Fruit fly (Drosophila melanogaster) Kc167 (cell line): ENCODE measurements around the gene CG11695.

Experiments
- Myc ChIP-seq: fragments of >200 bp; optimal IDR thresholded peaks from 2 replicates; lab custom pipeline; 2017; ENCODE audit warnings: missing external identifiers
- Sin3A ChIP-seq: fragments of >200 bp; optimal IDR thresholded peaks from 2 replicates; lab custom pipeline; 2018; ENCODE audit warnings: missing external identifiers
- h ChIP-seq: fragments of >200 bp; optimal IDR thresholded peaks from 3 replicates; lab custom pipeline; 2018; ENCODE audit warnings: missing external identifiers
- insv ChIP-seq: fragments of >200 bp; optimal IDR thresholded peaks from 3 replicates; lab custom pipeline; 2018; ENCODE audit warnings: missing external identifiers
- psq ChIP-seq: fragments of >200 bp; optimal IDR thresholded peaks from 2 replicates; lab custom pipeline; 2017; ENCODE audit warnings: missing external identifiers
- ttk ChIP-seq: sonication (Bioruptor generic); optimal IDR thresholded peaks from 2 replicates; lab custom pipeline; 2017; ENCODE audit warnings: missing external identifiers

Gene CG11695

DNA sequence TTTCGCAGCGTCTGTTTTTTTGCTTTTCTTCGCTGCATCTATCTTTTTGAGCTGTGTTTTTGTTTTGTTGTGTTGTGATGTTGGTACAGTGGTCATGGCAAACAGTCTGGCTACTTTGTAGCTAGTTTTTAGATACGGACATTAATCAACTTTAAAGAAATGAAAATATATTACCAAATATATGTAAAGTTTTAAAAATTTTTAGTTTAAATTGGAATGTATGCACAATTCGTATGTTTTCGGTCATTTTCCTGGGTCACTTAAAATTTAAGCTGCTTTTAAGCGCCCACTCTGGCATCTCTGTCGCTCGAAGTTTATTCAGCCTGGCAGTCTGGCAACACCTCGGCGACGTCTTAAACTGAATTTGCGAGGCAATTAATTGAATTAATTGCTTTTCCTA, at the start of gene CG11695:
TSS of gene CG11695 (plus strand) at position 344 of the 400 bp plus-strand sequence.
- TF ChIP-seq insv (lab: Kevin White, UChicago), result no peak
- no peak for TF ChIP-seq Sin3A (lab: Kevin White, UChicago)
- no peak for TF ChIP-seq psq (lab: Kevin White, UChicago)
- no peak for TF ChIP-seq ttk (lab: Kevin White, UChicago)
- TF ChIP-seq h (lab: Kevin White, UChicago), result no peak
- TF ChIP-seq Myc (lab: Kevin White, UChicago), result no peak

DNA sequence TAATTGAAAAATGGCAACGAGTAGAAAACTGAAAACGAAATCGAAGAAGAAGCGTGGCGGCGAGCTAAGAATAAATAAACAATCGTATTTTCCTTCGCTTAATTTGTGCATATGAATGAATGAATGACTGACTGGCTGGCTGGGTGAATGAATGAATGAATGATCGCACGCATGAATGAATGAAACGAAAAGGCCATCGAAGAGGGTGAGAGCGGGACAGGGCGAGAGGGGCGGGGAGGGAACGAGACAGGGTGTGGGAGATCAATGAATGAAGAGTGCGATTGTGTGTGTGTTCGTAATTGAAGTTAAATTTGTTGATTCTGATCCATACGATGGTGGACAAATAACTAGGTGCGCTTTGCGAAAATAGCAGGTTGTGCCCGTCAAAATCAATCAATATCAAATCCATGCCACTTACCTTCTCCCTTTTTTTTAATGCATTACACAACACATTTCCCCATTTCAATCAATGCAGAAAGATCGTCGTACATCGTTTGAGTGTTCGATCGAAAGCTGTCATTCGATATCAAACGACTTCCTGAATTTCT, 49.5 kb upstream of the CG11695 start:
- TF ChIP-seq insv (lab: Kevin White, UChicago) (no peak), Sin3A (lab: Kevin White, UChicago) (no peak), h (lab: Kevin White, UChicago) (no peak), Myc (lab: Kevin White, UChicago) (no peak), ttk (lab: Kevin White, UChicago) (no peak), psq (lab: Kevin White, UChicago) (no peak)

DNA sequence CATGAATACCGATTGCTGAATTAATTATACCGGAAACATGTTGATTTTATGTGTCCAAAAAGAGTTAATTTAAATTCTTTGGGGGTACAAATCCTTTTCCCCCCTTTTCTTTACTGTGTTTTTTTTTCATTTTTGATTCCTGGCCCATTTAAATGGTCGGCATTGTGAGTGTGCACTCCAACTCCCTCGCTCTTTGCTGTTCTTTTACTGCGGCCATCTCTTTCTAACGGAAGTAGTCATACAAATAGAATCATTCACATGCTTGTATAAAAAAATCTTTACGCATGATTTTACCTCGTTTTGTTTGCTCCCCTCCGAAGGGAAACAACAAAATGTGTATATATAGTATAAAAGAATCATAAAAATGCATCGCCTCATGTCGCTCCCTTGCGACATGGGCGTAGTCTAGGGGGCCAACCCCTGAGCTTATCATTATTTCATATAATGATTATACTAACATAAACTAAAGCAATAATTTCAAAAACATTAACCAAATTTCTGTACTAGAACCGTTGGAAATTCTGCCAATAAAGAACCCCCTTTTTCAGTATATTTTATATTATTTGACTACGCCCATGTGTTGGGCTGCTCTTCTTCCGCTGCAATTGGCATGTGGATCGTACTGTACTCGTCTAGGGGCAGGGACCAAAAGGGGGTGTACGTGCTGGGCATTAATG, 48.5 kb upstream of the CG11695 start:
- TF ChIP-seq Myc (lab: Kevin White, UChicago), result no peak

DNA sequence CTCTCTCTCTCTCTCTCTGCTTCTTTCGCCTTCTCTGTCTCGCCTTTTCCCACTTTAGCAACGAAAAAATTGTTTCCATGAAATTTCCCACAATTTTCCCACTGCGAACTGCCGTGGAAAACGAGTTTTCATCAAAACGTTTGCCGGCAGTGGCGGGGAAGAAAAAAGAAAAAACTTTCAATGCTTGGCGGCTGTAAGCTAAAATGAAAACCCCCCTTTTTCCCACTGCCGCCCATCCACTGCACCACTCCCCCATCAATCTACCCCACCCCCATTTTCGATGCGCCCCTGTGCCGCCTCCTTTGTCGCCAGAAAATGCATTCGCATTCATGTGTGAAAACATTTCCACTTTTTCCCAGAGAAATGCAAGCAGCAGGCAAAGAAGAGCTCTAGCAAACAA, 45.4 kb upstream of the CG11695 start:
- no peak for TF ChIP-seq ttk (lab: Kevin White, UChicago)
- no peak for TF ChIP-seq insv (lab: Kevin White, UChicago)
- no peak for TF ChIP-seq Sin3A (lab: Kevin White, UChicago)
- no peak for TF ChIP-seq Myc (lab: Kevin White, UChicago)
- TF ChIP-seq h (lab: Kevin White, UChicago), result no peak
- TF ChIP-seq psq (lab: Kevin White, UChicago), result no peak

DNA sequence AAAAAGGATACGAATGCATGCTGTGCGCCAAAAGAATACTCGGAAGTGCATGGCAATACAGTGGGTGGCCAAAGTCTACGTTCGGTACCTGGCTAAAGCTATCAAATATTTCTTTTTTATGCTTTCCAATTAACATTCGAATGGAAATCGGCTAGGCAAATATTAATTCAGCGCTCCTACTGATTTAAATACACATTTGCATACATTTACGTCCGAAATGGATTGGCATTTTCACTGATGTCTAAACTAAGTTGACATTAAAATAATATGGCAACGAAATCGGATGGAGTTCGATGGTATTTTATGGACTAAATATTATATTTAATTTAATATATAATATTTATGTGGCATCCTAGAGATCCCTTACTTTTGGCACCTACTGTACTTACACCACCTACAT, 34.2 kb upstream of the CG11695 start:
- no peak for TF ChIP-seq Myc (lab: Kevin White, UChicago)
- no peak for TF ChIP-seq psq (lab: Kevin White, UChicago)
- no peak for TF ChIP-seq Sin3A (lab: Kevin White, UChicago)
- TF ChIP-seq h (lab: Kevin White, UChicago), result no peak
- no peak for TF ChIP-seq ttk (lab: Kevin White, UChicago)
- no peak for TF ChIP-seq insv (lab: Kevin White, UChicago)

DNA sequence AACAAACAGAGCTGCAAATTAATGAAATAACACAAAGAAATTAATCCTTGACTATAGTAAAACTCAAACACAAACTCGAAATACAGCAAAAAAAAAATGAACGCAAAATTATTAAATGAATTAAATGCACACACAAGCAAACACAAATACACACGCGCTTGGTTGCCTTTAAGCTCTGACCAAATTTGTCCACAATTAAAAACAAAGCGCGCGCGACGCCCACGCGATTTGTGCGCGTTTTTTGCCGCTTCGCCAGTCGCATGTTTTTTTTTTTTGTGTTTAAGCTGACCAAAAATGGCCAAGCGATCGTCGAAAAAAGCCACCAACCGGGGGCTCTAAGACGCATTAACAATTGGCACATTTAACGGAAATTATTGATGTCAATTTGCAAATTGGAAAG, 33.4 kb upstream of the CG11695 start:
- TF ChIP-seq insv (lab: Kevin White, UChicago) (no peak), Sin3A (lab: Kevin White, UChicago) (no peak), Myc (lab: Kevin White, UChicago) (no peak), h (lab: Kevin White, UChicago) (no peak), psq (lab: Kevin White, UChicago) (no peak), ttk (lab: Kevin White, UChicago) (no peak)

DNA sequence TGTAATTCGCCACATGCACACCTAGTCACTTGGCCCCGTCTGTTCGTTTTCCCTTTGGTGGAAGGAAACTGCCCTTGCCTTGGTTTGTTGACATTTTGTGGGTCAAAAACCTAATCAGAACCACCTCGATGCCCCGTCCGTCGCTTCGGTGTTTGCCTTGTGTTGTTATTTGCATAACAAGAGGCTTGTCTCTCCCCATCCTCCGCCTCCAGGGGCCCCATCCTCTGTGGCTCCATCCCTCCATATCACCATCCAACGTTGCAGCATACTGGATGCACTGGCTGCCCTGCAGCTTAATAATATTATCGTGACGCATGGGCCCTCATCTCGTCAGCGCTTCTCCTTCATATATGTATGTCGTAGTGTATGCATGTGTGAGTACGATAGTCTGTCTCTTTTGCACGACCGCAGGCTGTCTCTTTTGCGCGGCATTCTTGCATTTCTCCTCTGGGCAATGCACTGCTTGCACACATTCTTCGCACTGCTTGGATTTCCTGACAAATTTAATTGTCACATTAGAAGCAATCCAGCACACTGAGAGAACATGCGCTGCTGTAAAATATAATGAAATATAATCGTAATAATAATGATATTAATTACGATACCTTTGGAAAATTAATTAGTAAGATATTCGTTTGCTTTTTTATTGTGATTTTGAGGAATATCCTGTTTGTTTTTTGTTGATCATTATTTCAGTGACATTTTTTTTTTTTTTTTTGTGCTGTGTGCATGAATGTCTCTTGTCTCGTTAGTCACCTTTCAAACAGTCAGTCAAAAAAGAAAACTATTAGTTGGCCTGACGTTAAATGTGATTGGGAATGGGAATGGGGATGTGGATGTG, 32.4 kb upstream of the CG11695 start:
- no peak for TF ChIP-seq ttk (lab: Kevin White, UChicago)
- no peak for TF ChIP-seq h (lab: Kevin White, UChicago)
- TF ChIP-seq Myc (lab: Kevin White, UChicago), result no peak
- TF ChIP-seq Sin3A (lab: Kevin White, UChicago), result no peak
- TF ChIP-seq insv (lab: Kevin White, UChicago), result no peak
- TF ChIP-seq psq (lab: Kevin White, UChicago), result no peak

DNA sequence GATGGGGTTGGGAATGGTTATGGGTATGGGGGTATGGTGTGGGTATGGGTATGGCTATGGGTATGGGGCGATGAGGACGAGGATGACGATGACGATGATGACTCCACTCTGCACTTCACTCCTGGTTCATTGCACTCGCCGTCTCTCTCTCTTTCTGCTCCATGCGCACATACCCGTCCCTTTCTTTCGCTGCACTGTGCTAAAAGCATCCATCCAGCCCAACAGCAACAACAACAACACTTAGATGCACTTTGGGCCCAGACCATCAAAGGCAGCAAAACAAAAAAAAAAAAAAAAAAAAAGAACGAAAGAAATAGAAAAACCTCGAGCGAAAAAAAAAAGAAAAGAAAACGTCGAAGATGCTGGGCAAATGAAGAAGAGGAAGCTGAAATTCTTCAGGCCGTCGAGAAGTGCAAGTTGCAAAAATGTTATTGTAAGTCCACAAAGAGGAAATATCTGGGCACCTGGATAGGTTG, 31.7 kb upstream of the CG11695 start:
- TF ChIP-seq h (lab: Kevin White, UChicago), result no peak
- TF ChIP-seq insv (lab: Kevin White, UChicago), result no peak
- no peak for TF ChIP-seq psq (lab: Kevin White, UChicago)
- no peak for TF ChIP-seq ttk (lab: Kevin White, UChicago)
- no peak for TF ChIP-seq Sin3A (lab: Kevin White, UChicago)
- no peak for TF ChIP-seq Myc (lab: Kevin White, UChicago)

DNA sequence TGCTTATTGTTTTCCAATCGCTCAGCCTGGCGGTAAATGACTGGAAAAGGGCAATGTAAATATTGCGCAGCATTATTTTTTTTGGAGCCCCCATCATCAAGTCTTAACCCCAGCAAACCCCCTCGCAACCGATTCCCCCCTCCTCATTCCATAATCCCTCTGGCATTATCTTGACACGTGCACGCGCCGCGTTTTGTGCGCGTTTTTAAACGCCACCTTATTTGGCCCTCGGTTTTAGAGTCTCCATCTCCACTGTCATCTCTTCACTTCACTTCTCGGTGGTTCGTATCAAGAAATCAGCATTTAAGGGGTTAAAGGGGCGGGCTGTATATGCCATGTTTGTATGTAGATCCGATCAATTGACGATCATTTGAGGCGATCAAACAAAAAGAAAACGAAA, 29.7 kb upstream of the CG11695 start:
- no peak for TF ChIP-seq ttk (lab: Kevin White, UChicago)
- TF ChIP-seq Sin3A (lab: Kevin White, UChicago), result no peak
- no peak for TF ChIP-seq insv (lab: Kevin White, UChicago)
- TF ChIP-seq h (lab: Kevin White, UChicago), result no peak
- TF ChIP-seq psq (lab: Kevin White, UChicago), result no peak
- no peak for TF ChIP-seq Myc (lab: Kevin White, UChicago)

DNA sequence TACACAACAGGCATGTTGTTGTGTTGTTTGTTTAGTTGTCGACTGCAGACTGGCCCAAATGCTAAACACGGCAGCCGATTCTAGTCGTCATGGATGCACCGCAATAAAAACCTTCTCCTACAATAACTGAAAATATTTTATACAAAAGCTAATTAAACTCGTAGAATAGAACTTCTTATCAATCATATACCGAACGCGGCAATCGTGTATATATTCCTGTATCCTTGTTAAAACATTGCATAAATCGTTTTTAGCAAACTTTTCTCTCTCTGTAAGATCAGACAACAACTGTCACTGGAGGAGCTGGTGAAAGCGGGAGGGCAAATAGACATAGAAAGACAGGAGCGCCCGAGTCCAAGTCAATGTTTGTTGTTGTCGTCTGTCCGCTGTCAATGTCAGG, 28.0 kb upstream of the CG11695 start:
- TF ChIP-seq ttk (lab: Kevin White, UChicago), result no peak
- no peak for TF ChIP-seq psq (lab: Kevin White, UChicago)
- TF ChIP-seq Sin3A (lab: Kevin White, UChicago), result no peak
- no peak for TF ChIP-seq Myc (lab: Kevin White, UChicago)
- TF ChIP-seq insv (lab: Kevin White, UChicago), result no peak
- TF ChIP-seq h (lab: Kevin White, UChicago), result no peak

DNA sequence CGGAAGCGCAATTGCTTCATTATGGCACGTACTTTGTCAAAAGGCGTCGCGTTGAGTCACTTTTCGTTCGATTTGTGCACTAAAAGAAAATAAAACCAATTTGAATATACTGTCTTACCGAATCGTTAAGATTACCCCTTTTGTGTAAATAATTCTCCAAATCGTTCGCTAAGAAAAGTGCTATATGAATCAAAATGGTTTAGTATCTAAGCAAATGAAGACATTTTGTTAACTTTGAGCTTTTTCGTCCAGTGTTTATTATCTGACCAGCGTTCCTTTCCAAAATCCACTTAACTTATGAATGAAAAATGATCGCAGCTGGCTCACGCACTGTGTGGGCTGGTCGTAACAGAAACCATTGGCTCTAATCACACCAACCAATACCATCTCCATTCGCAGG, 26.6 kb upstream of the CG11695 start:
- TF ChIP-seq h (lab: Kevin White, UChicago) (no peak), psq (lab: Kevin White, UChicago) (no peak), insv (lab: Kevin White, UChicago) (no peak), Sin3A (lab: Kevin White, UChicago) (no peak), Myc (lab: Kevin White, UChicago) (no peak), ttk (lab: Kevin White, UChicago) (no peak)
